Fruit fly (Drosophila melanogaster) whole organism, larva: Measurements from ENCODE around the gene Cyp4d14.

Experiments used
- noc ChIP-seq: fragments of 200-800 bp; sonication (Bioruptor generic); optimal IDR thresholded peaks from 3 replicates; lab custom pipeline; 2019; ENCODE audit warnings: missing biosample characterization, mild to moderate bottlenecking, missing genetic modification characterization, moderate library complexity

The Cyp4d14 gene

dm6 chrX:2165394-2165793 lies 9.7 kb downstream of the Cyp4d14 start:
- TF ChIP-seq noc = no peak

- TF ChIP-seq noc = no peak
Measured at dm6 chrX:2163358-2163757, 11.8 kb downstream of the Cyp4d14 start.

- TF ChIP-seq noc = peak; percentile 44
Measured at dm6 chrX:2162130-2162907, 12.8 kb downstream of the Cyp4d14 start, which contains the start of the genes Cyp4d1 and CG3630. Gene Cyp4d1 (minus strand): TSS chrX:2162180. Gene CG3630 (plus strand): TSS chrX:2162196.

- TF ChIP-seq noc = no peak
Measured at dm6 chrX:2161020-2161419, 14.1 kb downstream of the Cyp4d14 start.

dm6 chrX:2158668-2159163 lies 16.4 kb downstream of the Cyp4d14 start, which contains the start of gene wapl:
Gene wapl (minus strand): TSS chrX:2158983.
- TF ChIP-seq noc = peak; percentile 29

- TF ChIP-seq noc = no peak
Measured at dm6 chrX:2157929-2158610, 17.0 kb downstream of the Cyp4d14 start.

dm6 chrX:2155868-2156267 lies 19.2 kb downstream of the Cyp4d14 start:
- no peak for TF ChIP-seq noc

- TF ChIP-seq noc = peak; percentile 3
Measured at dm6 chrX:2149478-2149877, 25.6 kb downstream of the Cyp4d14 start, which contains the start of gene bcn92. Gene bcn92 (minus strand): TSS chrX:2149647.

dm6 chrX:2148671-2149070 lies 26.4 kb downstream of the Cyp4d14 start:
- no peak for TF ChIP-seq noc

- no peak for TF ChIP-seq noc
Measured at dm6 chrX:2147475-2147874, 27.6 kb downstream of the Cyp4d14 start.

- no peak for TF ChIP-seq noc
Measured at dm6 chrX:2146574-2146973, 28.5 kb downstream of the Cyp4d14 start.

dm6 chrX:2145690-2146470 lies 29.2 kb downstream of the Cyp4d14 start:
- peak; percentile 68 for TF ChIP-seq noc

- no peak for TF ChIP-seq noc
Measured at dm6 chrX:2145114-2145513, 30.0 kb downstream of the Cyp4d14 start, which contains the start of gene Pgd. Gene Pgd (plus strand): TSS chrX:2145136.

- no peak for TF ChIP-seq noc
Measured at dm6 chrX:2142935-2143312, 32.2 kb downstream of the Cyp4d14 start.

dm6 chrX:2142275-2142934 lies 32.7 kb downstream of the Cyp4d14 start:
- peak; percentile 8 for TF ChIP-seq noc

- peak; percentile 82 for TF ChIP-seq noc
Measured at dm6 chrX:2141854-2142216, 33.3 kb downstream of the Cyp4d14 start.
